Worm (Caenorhabditis elegans) whole organism, dauer: Measurements from ENCODE around the gene lec-10.

Experiments used
- unc-62 ChIP-seq: sonication (generic microtip); optimal IDR thresholded peaks from 2 replicates; lab custom pipeline; 2017; ENCODE audit warnings: missing biosample characterization, missing genetic modification reagents, missing genetic modification characterization

Gene lec-10

ce11 chrV:6508703-6509102 lies 19.8 kb upstream of the lec-10 start, which contains the start of gene ubh-3:
Gene ubh-3 (minus strand): TSS chrV:6508803.
- no peak for TF ChIP-seq unc-62 (GFP tag; lab: Kevin White, UChicago)

DNA sequence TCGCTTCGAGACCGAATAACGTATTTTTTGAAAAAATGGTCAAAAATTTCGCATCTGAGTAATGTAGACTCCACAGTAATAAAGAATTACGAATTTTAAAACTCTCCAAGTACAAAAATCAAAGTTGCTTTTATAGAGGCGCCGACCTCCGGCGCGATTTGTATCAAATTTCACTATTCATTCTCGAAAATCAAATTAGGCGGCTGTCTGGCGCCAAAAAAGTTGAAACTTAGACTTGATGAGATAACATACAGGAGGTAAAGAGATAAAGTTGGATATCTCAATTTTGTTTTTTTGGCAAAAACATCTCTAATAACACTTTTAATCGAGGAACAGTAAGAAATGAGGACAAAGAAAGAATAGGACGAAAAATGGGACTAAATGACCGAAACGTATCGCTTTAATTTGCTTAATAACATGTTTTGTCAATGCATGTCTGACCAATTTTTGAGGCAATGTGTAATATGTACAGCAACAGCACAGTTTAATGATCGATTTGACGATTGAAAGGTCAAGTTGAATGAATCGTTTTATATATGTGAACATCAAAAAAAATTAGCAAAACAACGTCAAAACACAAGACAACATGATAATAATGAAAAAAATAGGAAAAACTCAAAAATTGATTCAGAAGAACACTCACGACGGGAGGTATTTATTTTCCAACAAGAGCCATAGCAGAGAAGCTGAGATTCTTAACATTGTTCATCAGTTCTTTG lies 17.5 kb upstream of the lec-10 start:
- TF ChIP-seq unc-62 (GFP tag; lab: Kevin White, UChicago), result no peak

DNA sequence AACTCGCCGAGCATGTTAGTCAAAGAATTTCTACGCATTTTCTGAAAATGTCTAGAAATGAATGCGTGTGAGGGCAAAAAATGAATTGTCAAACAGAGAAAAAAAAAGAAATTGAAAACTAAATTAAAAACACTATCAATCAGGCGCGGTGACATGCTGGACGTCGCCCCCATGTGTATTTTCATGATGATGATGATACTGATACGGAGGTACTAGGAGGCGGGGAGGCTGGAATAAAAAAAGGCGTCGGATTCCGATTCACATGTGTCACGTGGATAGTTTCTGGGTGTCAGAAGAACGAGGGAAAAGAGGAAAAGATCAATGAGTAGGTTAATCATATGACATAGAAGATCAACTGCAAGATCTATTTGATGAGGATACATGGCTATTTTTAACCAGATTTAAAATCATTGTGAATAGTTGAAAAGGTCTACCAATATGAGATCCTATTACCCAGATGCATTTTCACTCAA lies 16.5 kb upstream of the lec-10 start, which contains the start of gene W01A11.7:
Gene W01A11.7, minus strand, starts transcription at position 51 of the 473 bp plus-strand sequence.
- no peak for TF ChIP-seq unc-62 (GFP tag; lab: Kevin White, UChicago)

DNA sequence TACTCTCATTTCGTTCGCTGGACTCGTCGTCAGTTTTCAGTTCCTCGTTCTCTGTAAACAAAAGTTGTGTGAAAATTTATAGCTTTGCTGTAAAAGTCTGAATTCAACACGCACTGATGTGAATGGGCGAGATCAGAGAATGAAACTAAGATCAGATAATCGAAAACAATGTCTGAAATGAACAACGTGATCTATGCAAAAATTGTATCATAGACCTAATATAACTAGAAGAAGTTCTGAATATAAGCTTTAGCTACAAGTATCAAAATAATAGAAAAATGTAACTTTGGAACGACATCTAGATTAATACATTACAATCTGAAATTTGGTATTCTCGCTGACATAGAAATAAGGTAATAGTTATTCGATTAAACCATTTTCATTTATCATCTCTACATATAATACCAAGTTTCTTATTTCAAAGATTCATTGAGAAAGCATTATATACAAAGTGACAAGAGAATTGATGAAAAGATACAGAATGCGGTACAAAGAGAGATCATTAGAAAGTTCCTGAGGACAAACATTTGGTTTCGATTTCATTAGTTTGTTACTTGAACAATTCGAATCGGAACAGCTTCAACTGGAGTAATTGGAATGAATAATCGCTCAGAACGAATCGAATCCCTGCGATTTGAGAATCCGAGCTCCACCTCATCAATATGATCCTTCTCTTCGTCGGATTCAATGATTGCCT lies 15.4 kb upstream of the lec-10 start, which contains the start of gene moc-2:
Gene moc-2, minus strand, starts transcription at position 51 of the 697 bp plus-strand sequence.
- no peak for TF ChIP-seq unc-62 (GFP tag; lab: Kevin White, UChicago)

DNA sequence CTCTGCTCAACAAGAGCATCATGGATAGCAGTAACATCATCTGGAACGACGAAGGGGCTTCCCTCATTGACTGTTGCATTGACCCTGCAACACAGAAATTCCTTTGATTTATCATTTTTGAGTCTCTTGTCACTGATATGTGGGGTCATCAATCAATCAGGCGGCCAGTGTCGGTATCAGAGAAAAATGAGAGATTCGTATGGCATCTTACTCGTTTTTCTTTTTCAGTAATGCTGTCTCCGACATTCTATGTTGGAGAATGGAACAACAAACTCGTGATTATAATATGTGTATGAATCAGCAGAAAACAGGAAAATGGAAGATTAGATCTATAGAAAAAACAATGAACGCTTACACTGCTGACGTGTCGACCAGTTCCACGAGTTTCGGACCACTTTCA lies 14.2 kb upstream of the lec-10 start:
- no peak for TF ChIP-seq unc-62 (GFP tag; lab: Kevin White, UChicago)

- no peak for TF ChIP-seq unc-62 (GFP tag; lab: Kevin White, UChicago)
These were observed 10.0 kb upstream of the lec-10 start, which contains the start of gene W01A11.1 for ce11 chrV:6498903-6499302. Gene W01A11.1 (plus strand): TSS chrV:6499224.

DNA sequence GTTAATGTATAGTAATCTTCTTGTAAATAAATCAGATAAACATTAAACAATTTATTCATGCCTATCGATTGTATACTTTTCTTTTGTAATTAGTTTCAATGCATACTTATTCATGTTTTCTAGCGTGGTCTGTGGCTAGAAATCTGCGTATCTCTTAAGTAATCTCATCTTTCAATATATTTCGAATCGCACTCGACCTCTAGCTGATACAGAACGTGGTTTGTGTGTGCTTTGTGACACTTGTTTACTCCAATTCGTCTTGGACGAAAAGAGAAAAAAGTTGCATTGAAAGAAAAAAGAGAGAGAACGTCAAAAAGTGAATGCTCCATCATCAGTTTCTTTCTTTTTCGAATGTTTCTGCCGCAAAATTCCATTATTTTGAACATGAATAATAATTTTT lies 9.5 kb upstream of the lec-10 start:
- TF ChIP-seq unc-62 (GFP tag; lab: Kevin White, UChicago), result no peak

- no peak for TF ChIP-seq unc-62 (GFP tag; lab: Kevin White, UChicago)
These were observed 7.8 kb upstream of the lec-10 start, which contains the start of gene dgtr-1 for ce11 chrV:6496611-6497158. Gene dgtr-1 (plus strand): TSS chrV:6497108.

DNA sequence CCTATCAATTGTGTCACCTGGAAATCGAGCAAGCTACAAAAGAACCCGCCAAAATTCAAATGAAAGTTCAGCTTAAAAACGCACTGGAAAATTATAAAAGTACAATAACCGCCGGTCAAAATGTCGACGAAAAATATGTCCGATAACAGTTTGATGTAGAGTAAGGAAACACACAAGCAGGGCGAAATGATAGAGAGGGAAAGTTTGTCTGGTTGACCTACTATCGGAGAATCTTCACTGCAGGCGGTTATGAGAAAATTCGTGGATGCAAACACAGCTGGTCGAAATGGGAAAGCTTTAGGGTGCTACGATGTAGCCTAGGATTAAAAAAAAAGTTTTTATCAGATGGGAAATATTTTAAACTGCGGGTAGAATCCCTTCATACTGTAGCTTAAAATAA lies 6.4 kb upstream of the lec-10 start:
- TF ChIP-seq unc-62 (GFP tag; lab: Kevin White, UChicago), result no peak

ce11 chrV:6493821-6494220 lies 4.9 kb upstream of the lec-10 start, which contains the start of gene cpt-6:
Gene cpt-6 (minus strand): TSS chrV:6493921.
- no peak for TF ChIP-seq unc-62 (GFP tag; lab: Kevin White, UChicago)

ce11 chrV:6492497-6492896 lies 3.6 kb upstream of the lec-10 start:
- TF ChIP-seq unc-62 (GFP tag; lab: Kevin White, UChicago), result no peak

- no peak for TF ChIP-seq unc-62 (GFP tag; lab: Kevin White, UChicago)
These were observed 1.0 kb downstream of the lec-10 start for ce11 chrV:6487878-6488277.

DNA sequence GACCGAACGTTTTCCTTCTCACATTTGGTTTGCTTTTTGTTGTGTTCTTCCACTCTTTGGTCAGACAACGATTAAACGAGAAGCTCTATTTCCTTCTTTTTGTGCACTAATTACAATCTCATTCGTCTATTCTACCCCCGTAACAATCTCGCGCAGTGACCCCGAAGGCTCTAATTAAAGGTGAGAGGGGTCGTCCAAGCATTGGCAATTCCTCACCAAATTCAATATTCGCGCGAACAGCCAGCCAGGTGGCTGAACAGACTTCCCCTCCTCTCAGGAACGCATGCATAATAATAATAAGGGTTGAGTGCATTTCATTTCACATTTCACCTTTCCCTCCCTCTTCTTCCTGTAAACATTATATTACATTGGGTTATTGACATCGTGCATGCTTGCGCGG lies 3.8 kb downstream of the lec-10 start:
- no peak for TF ChIP-seq unc-62 (GFP tag; lab: Kevin White, UChicago)

- TF ChIP-seq unc-62 (GFP tag; lab: Kevin White, UChicago), result no peak
These were observed 12.9 kb downstream of the lec-10 start for ce11 chrV:6476026-6476425.

- TF ChIP-seq unc-62 (GFP tag; lab: Kevin White, UChicago), result no peak
These were observed 17.7 kb downstream of the lec-10 start for ce11 chrV:6471208-6471607.

ce11 chrV:6467676-6468075 lies 21.2 kb downstream of the lec-10 start:
- no peak for TF ChIP-seq unc-62 (GFP tag; lab: Kevin White, UChicago)
